Fruit fly (Drosophila melanogaster): ENCODE measurements around the gene tal-3A.

The tal-3A gene

dm6 chr3R:13799567-13800429 lies 13.1 kb upstream of the tal-3A start (continued):
- peak; percentile 1 for TF ChIP-seq odd (GFP tag; optimal IDR thresholded peaks at IDR 0.05)
- TF ChIP-seq CG14667 (GFP tag; IDR thresholded peaks at IDR 0.05) = no peak
- no peak for TF ChIP-seq Trl (optimal IDR thresholded peaks at IDR 0.05)
- no peak for TF ChIP-seq Trl (GFP tag; optimal IDR thresholded peaks at IDR 0.05)
- TF ChIP-seq Fer1 (GFP tag; optimal IDR thresholded peaks at IDR 0.05) = peak; percentile 3
- TF ChIP-seq CG11695 (GFP tag; IDR thresholded peaks at IDR 0.05) = no peak
- TF ChIP-seq gsb (GFP tag; IDR thresholded peaks at IDR 0.05) = no peak
- no peak for TF ChIP-seq z (GFP tag; IDR thresholded peaks at IDR 0.05)
- no peak for TF ChIP-seq mam (GFP tag; optimal IDR thresholded peaks at IDR 0.05)
- no peak for TF ChIP-seq Stat92E (GFP tag; optimal IDR thresholded peaks at IDR 0.05)
- no peak for TF ChIP-seq kah (GFP tag; optimal IDR thresholded peaks at IDR 0.05)
- TF ChIP-seq CG32532 (GFP tag; IDR thresholded peaks at IDR 0.05) = no peak
- TF ChIP-seq ab (GFP tag; optimal IDR thresholded peaks at IDR 0.05) = no peak
- TF ChIP-seq CG8089 (GFP tag; optimal IDR thresholded peaks at IDR 0.05) = no peak
- TF ChIP-seq sr (GFP tag; IDR thresholded peaks at IDR 0.05) = no peak
- TF ChIP-seq Atf6 (GFP tag; IDR thresholded peaks at IDR 0.05) = no peak
- TF ChIP-seq ac (GFP tag; optimal IDR thresholded peaks at IDR 0.05) = peak; percentile 18
- no peak for TF ChIP-seq CG11456 (GFP tag; IDR thresholded peaks at IDR 0.05)
- no peak for TF ChIP-seq lbe (GFP tag; optimal IDR thresholded peaks at IDR 0.05)
- TF ChIP-seq twi (tag; optimal IDR thresholded peaks at IDR 0.05) = no peak
- no peak for TF ChIP-seq CG43689 (GFP tag; IDR thresholded peaks at IDR 0.05)
- TF ChIP-seq CG11696 (GFP tag; IDR thresholded peaks at IDR 0.05) = no peak
- no peak for TF ChIP-seq sna (GFP tag; IDR thresholded peaks at IDR 0.05; ENCODE audit: partially characterized antibody)
- TF ChIP-seq exex (tag; optimal IDR thresholded peaks at IDR 0.05) = no peak
- TF ChIP-seq CG3163 (GFP tag; optimal IDR thresholded peaks at IDR 0.05) = no peak
- TF ChIP-seq Nf-YB (GFP tag; optimal IDR thresholded peaks at IDR 0.05) = peak; percentile 16
- TF ChIP-seq repo (GFP tag; optimal IDR thresholded peaks at IDR 0.05) = no peak
- TF ChIP-seq BtbVII (GFP tag; optimal IDR thresholded peaks at IDR 0.05) = peak; percentile 22
- TF ChIP-seq Neu2 (GFP tag; optimal IDR thresholded peaks at IDR 0.05; ENCODE audit: borderline replicate concordance) = no peak
- no peak for TF ChIP-seq CG1792 (GFP tag; optimal IDR thresholded peaks at IDR 0.05)
- no peak for TF ChIP-seq CG2129 (GFP tag; IDR thresholded peaks at IDR 0.05; ENCODE audit: partially characterized antibody)
- TF ChIP-seq ranshi (GFP tag; IDR thresholded peaks at IDR 0.05) = no peak
- no peak for TF ChIP-seq CG5245 (GFP tag; optimal IDR thresholded peaks at IDR 0.05)
- TF ChIP-seq CG6254 (GFP tag; optimal IDR thresholded peaks at IDR 0.05) = no peak
- TF ChIP-seq Abd-B (GFP tag; optimal IDR thresholded peaks at IDR 0.05) = no peak
- TF ChIP-seq bigmax (GFP tag; optimal IDR thresholded peaks at IDR 0.05) = no peak
- TF ChIP-seq esg (GFP tag; conservative IDR thresholded peaks at IDR 0.05) = no peak
- no peak for TF ChIP-seq CG16863 (GFP tag; optimal IDR thresholded peaks at IDR 0.05)
- no peak for TF ChIP-seq CG7745 (tag; optimal IDR thresholded peaks at IDR 0.05)
- no peak for TF ChIP-seq CG5180 (GFP tag; optimal IDR thresholded peaks at IDR 0.05)
- no peak for TF ChIP-seq Jarid2 (GFP tag; optimal IDR thresholded peaks at IDR 0.05)
- no peak for TF ChIP-seq MESR4 (GFP tag; optimal IDR thresholded peaks at IDR 0.05)
- TF ChIP-seq tup (GFP tag; optimal IDR thresholded peaks at IDR 0.05) = no peak
- TF ChIP-seq pho (GFP tag; optimal IDR thresholded peaks at IDR 0.05) = no peak
- no peak for TF ChIP-seq nau (GFP tag; optimal IDR thresholded peaks at IDR 0.05)
- no peak for TF ChIP-seq CG16813 (GFP tag; IDR thresholded peaks at IDR 0.05; ENCODE audit: partially characterized antibody)
- peak; percentile 72 for TF ChIP-seq CG18262 (tag; optimal IDR thresholded peaks at IDR 0.05)
- no peak for TF ChIP-seq CG1024 (GFP tag; IDR thresholded peaks at IDR 0.05)
- TF ChIP-seq mirr (GFP tag; optimal IDR thresholded peaks at IDR 0.05) = peak; percentile 38
- peak; percentile 31 for TF ChIP-seq org-1 (GFP tag; optimal IDR thresholded peaks at IDR 0.05)

Measured in whole organism, embryonic.